Fruit fly (Drosophila melanogaster) whole organism, prepupa: ENCODE results near the gene lbl.
A peak's percentile ranks its signal among the peaks of the same experiment; 100 is the strongest.

ENCODE experiments used
- Blimp-1 ChIP-seq: fragments of 200-800 bp; sonication (Bioruptor generic); optimal IDR thresholded peaks from 3 replicates; lab custom pipeline; 2017; ENCODE audit warnings: missing biosample characterization, missing genetic modification characterization, mild to moderate bottlenecking, moderate library complexity, missing genetic modification reagents
- CG10631 ChIP-seq: fragments of 200-800 bp; sonication (Bioruptor generic); optimal IDR thresholded peaks from 2 replicates; lab custom pipeline; 2016; ENCODE audit warnings: missing biosample characterization, missing genetic modification characterization
- CG11294 ChIP-seq: fragments of 200-800 bp; sonication (Bioruptor generic); IDR thresholded peaks from 2 replicates; pipeline ENCODE4 v1.3.6; 2022; ENCODE audit warnings: missing biosample characterization, missing genetic modification characterization
- CG11902 ChIP-seq: fragments of 200-800 bp; sonication (Bioruptor generic); optimal IDR thresholded peaks from 3 replicates; lab custom pipeline; 2016; ENCODE audit warnings: missing biosample characterization, missing genetic modification characterization
- CG1621 ChIP-seq: fragments of 200-800 bp; sonication (Bioruptor generic); optimal IDR thresholded peaks from 3 replicates; lab custom pipeline; 2018; ENCODE audit warnings: missing biosample characterization, mild to moderate bottlenecking, missing genetic modification characterization
- CG16779 ChIP-seq: fragments of 200-800 bp; sonication (Bioruptor generic); optimal IDR thresholded peaks from 3 replicates; lab custom pipeline; 2017; ENCODE audit warnings: missing biosample characterization, mild to moderate bottlenecking, missing genetic modification characterization
- CG3032 ChIP-seq: fragments of 200-800 bp; optimal IDR thresholded peaks from 2 replicates; lab custom pipeline; 2019; ENCODE audit warnings: missing biosample characterization, mild to moderate bottlenecking, missing genetic modification characterization, moderate library complexity
- CG31627 ChIP-seq: fragments of 200-800 bp; sonication (Bioruptor generic); optimal IDR thresholded peaks from 3 replicates; lab custom pipeline; 2016; ENCODE audit warnings: missing biosample characterization, missing genetic modification characterization
- CG32006 ChIP-seq: fragments of 200-800 bp; sonication (Bioruptor generic); optimal IDR thresholded peaks from 3 replicates; lab custom pipeline; 2017; ENCODE audit warnings: missing biosample characterization, mild to moderate bottlenecking, missing genetic modification characterization
- CG34406 ChIP-seq: fragments of 200-800 bp; sonication (Bioruptor generic); optimal IDR thresholded peaks from 3 replicates; lab custom pipeline; 2016; ENCODE audit warnings: missing biosample characterization, missing genetic modification characterization
- CG3919 ChIP-seq: fragments of 200-800 bp; sonication (Bioruptor generic); optimal IDR thresholded peaks from 3 replicates; lab custom pipeline; 2016; ENCODE audit warnings: missing biosample characterization, missing genetic modification characterization
- CG4318 ChIP-seq: fragments of 200-800 bp; sonication (Bioruptor generic); optimal IDR thresholded peaks from 3 replicates; lab custom pipeline; 2017; ENCODE audit warnings: missing biosample characterization, mild to moderate bottlenecking, missing genetic modification characterization
- CG6163 ChIP-seq: fragments of 200-800 bp; sonication (Bioruptor generic); IDR thresholded peaks from 3 replicates; pipeline ENCODE4 v1.3.6; 2022; ENCODE audit warnings: missing biosample characterization, missing genetic modification characterization
- CG6792 ChIP-seq: fragments of 200-800 bp; sonication (Bioruptor generic); optimal IDR thresholded peaks from 3 replicates; lab custom pipeline; 2016; ENCODE audit warnings: missing biosample characterization, missing genetic modification characterization
- CG6808 ChIP-seq: fragments of 200-800 bp; sonication (Bioruptor generic); optimal IDR thresholded peaks from 3 replicates; lab custom pipeline; 2017; ENCODE audit warnings: missing biosample characterization, missing genetic modification characterization, mild to moderate bottlenecking, moderate library complexity, missing genetic modification reagents
- CG6854 ChIP-seq: fragments of 200-800 bp; sonication (Bioruptor generic); optimal IDR thresholded peaks from 2 replicates; lab custom pipeline; 2017; ENCODE audit warnings: missing biosample characterization, mild to moderate bottlenecking, missing genetic modification characterization
- CG7368 ChIP-seq: fragments of 200-800 bp; sonication (Bioruptor generic); optimal IDR thresholded peaks from 3 replicates; lab custom pipeline; 2016; ENCODE audit warnings: missing biosample characterization, missing genetic modification characterization
- CG8119 ChIP-seq: fragments of 200-800 bp; sonication (Bioruptor generic); IDR thresholded peaks from 3 replicates; pipeline ENCODE4 v1.3.6; 2022; ENCODE audit warnings: missing biosample characterization, missing genetic modification characterization
- CG8319 ChIP-seq: fragments of 200-800 bp; sonication (Bioruptor generic); optimal IDR thresholded peaks from 3 replicates; lab custom pipeline; 2016; ENCODE audit warnings: missing biosample characterization, missing genetic modification characterization
- Eip78C ChIP-seq: fragments of 200-800 bp; sonication (Bioruptor generic); peaks from one replicate; lab custom pipeline; 2016; ENCODE audit warnings: missing biosample characterization, missing genetic modification characterization
- Eip93F ChIP-seq: fragments of 200-800 bp; sonication (Bioruptor generic); optimal IDR thresholded peaks from 2 replicates; lab custom pipeline; 2016; ENCODE audit warnings: missing biosample characterization, mild to moderate bottlenecking, missing genetic modification characterization
- Gug ChIP-seq: fragments of 200-800 bp; sonication (Bioruptor generic); IDR thresholded peaks from 2 replicates; pipeline ENCODE4 v1.3.6; 2022; ENCODE audit warnings: missing biosample characterization, missing genetic modification characterization
- Hr39 ChIP-seq: fragments of 200-800 bp; sonication (Bioruptor generic); optimal IDR thresholded peaks from 2 replicates; lab custom pipeline; 2016; ENCODE audit warnings: missing biosample characterization, missing genetic modification characterization
- Met ChIP-seq: fragments of 200-800 bp; sonication (Bioruptor generic); optimal IDR thresholded peaks from 3 replicates; lab custom pipeline; 2016; ENCODE audit warnings: missing biosample characterization, missing genetic modification characterization
- Sox102F ChIP-seq: fragments of 200-800 bp; sonication (Bioruptor generic); optimal IDR thresholded peaks from 2 replicates; lab custom pipeline; 2016; ENCODE audit warnings: missing biosample characterization, mild to moderate bottlenecking, missing genetic modification characterization
- Sox14 ChIP-seq: fragments of 200-800 bp; sonication (Bioruptor generic); optimal IDR thresholded peaks from 3 replicates; lab custom pipeline; 2016; ENCODE audit warnings: missing biosample characterization, missing genetic modification characterization
- achi ChIP-seq: fragments of 200-800 bp; sonication (Bioruptor generic); optimal IDR thresholded peaks from 3 replicates; lab custom pipeline; 2016; ENCODE audit warnings: missing biosample characterization, missing genetic modification characterization
- cyc ChIP-seq: fragments of 200-800 bp; sonication (Bioruptor generic); optimal IDR thresholded peaks from 3 replicates; lab custom pipeline; 2016; ENCODE audit warnings: missing biosample characterization, missing genetic modification characterization
- dac ChIP-seq: fragments of 200-800 bp; sonication (Bioruptor generic); optimal IDR thresholded peaks from 2 replicates; lab custom pipeline; 2017; ENCODE audit warnings: missing biosample characterization, mild to moderate bottlenecking, missing genetic modification characterization
- dsx ChIP-seq: fragments of 200-800 bp; optimal IDR thresholded peaks from 3 replicates; lab custom pipeline; 2019; ENCODE audit warnings: missing biosample characterization, mild to moderate bottlenecking, missing genetic modification characterization, moderate library complexity; ENCODE audit not compliant: poor library complexity, severe bottlenecking
- eg ChIP-seq: fragments of 200-800 bp; sonication (Bioruptor generic); IDR thresholded peaks from 3 replicates; pipeline ENCODE4 v1.3.6; 2022; ENCODE audit warnings: missing biosample characterization, missing genetic modification characterization
- fd59A ChIP-seq: fragments of 200-800 bp; sonication (Bioruptor generic); optimal IDR thresholded peaks from 2 replicates; lab custom pipeline; 2017; ENCODE audit warnings: missing biosample characterization, mild to moderate bottlenecking, missing genetic modification characterization, missing genetic modification reagents
- pdm3 ChIP-seq: fragments of 200-800 bp; sonication (Bioruptor generic); optimal IDR thresholded peaks from 3 replicates; lab custom pipeline; 2016; ENCODE audit warnings: missing biosample characterization, missing genetic modification characterization
- salr ChIP-seq, 2 experiments: fragments of 200-800 bp; sonication (Bioruptor generic); optimal IDR thresholded peaks; 3 replicates each; lab custom pipeline; 2016 to 2018; ENCODE audit warnings: missing biosample characterization in 2 of 2, missing genetic modification characterization in 2 of 2, mild to moderate bottlenecking in 1 of 2
- ss ChIP-seq, 2 experiments: fragments of 200-800 bp; sonication (Bioruptor generic); optimal IDR thresholded peaks; 2 replicates in 1 of 2; 3 replicates in 1 of 2; lab custom pipeline; 2017 to 2018; ENCODE audit warnings: mild to moderate bottlenecking in 2 of 2, missing biosample characterization in 2 of 2, missing genetic modification characterization in 2 of 2, moderate library complexity in 1 of 2
- svp ChIP-seq: fragments of 200-800 bp; sonication (Bioruptor generic); peaks from one replicate; lab custom pipeline; 2016; ENCODE audit warnings: missing biosample characterization, missing genetic modification characterization
- topi ChIP-seq: fragments of 200-800 bp; sonication (Bioruptor generic); optimal IDR thresholded peaks from 3 replicates; lab custom pipeline; 2016; ENCODE audit warnings: missing biosample characterization, missing genetic modification characterization
- vri ChIP-seq: fragments of 200-800 bp; sonication (Bioruptor generic); optimal IDR thresholded peaks from 3 replicates; lab custom pipeline; 2016; ENCODE audit warnings: missing biosample characterization, mild to moderate bottlenecking, missing genetic modification characterization

lbl gene

dm6 chr3R:21419258-21419657 is 14.7 kb downstream of the lbl start:
- TF ChIP-seq salr (GFP tag; optimal IDR thresholded peaks at IDR 0.05; lab: Kevin White, UChicago) (no peak), pdm3 (no peak), Hr39 (GFP tag; lab: Kevin White, UChicago) (no peak), Eip78C (GFP tag; lab: Kevin White, UChicago) (no peak), topi (GFP tag; lab: Kevin White, UChicago) (no peak), dsx (GFP tag; lab: Kevin White, UChicago) (no peak), vri (no peak), eg (no peak), CG8119 (GFP tag; lab: Robert Waterston, UW) (no peak), CG32006 (GFP tag; lab: Kevin White, UChicago) (no peak), CG6163 (no peak), Gug (GFP tag; lab: Robert Waterston, UW) (no peak), CG11294 (GFP tag; lab: Robert Waterston, UW) (no peak)

dm6 chr3R:21416888-21417287 is 17.0 kb downstream of the lbl start:
- TF ChIP-seq Sox14 (no peak), CG8119 (GFP tag; lab: Robert Waterston, UW) (no peak), ss (GFP tag; optimal IDR thresholded peaks at IDR 0.05; lab: Kevin White, UChicago) (peak in 1 of 2 experiments; percentile 54), dsx (GFP tag; lab: Kevin White, UChicago) (no peak), vri (no peak), CG7368 (no peak)

- no peak for TF ChIP-seq CG3919 (GFP tag; lab: Kevin White, UChicago)
- peak; percentile 17 for TF ChIP-seq Blimp-1 (GFP tag; lab: Kevin White, UChicago)
- TF ChIP-seq Sox14, result no peak
- no peak for TF ChIP-seq CG31627 (GFP tag; lab: Kevin White, UChicago)
Measured at dm6 chr3R:21415016-21415638, 18.8 kb downstream of the lbl start.

- TF ChIP-seq vri (no peak), achi (GFP tag; lab: Kevin White, UChicago) (no peak), dac (GFP tag; lab: Kevin White, UChicago) (no peak), fd59A (GFP tag; lab: Kevin White, UChicago) (no peak), CG4318 (no peak), Gug (GFP tag; lab: Robert Waterston, UW) (no peak), svp (no peak), Sox102F (GFP tag; lab: Kevin White, UChicago) (no peak), Hr39 (GFP tag; lab: Kevin White, UChicago) (no peak), CG3919 (GFP tag; lab: Kevin White, UChicago) (no peak), topi (GFP tag; lab: Kevin White, UChicago) (no peak), Met (no peak), CG6808 (no peak), CG3032 (tag; lab: Kevin White, UChicago) (no peak), ss (GFP tag; optimal IDR thresholded peaks at IDR 0.05; lab: Kevin White, UChicago) (no peak)
Measured at dm6 chr3R:21414169-21414568, 19.8 kb downstream of the lbl start.

- TF ChIP-seq CG10631 (GFP tag; lab: Kevin White, UChicago) (no peak), dsx (GFP tag; lab: Kevin White, UChicago) (no peak), CG6792 (GFP tag; lab: Kevin White, UChicago) (no peak), Sox14 (no peak), CG11902 (GFP tag; lab: Kevin White, UChicago) (no peak), achi (GFP tag; lab: Kevin White, UChicago) (no peak), CG16779 (tag; lab: Kevin White, UChicago) (no peak), CG6854 (no peak), CG11294 (GFP tag; lab: Robert Waterston, UW) (no peak), dac (GFP tag; lab: Kevin White, UChicago) (no peak), Eip93F (GFP tag; lab: Kevin White, UChicago) (no peak), CG1621 (tag; lab: Kevin White, UChicago) (no peak), topi (GFP tag; lab: Kevin White, UChicago) (no peak), CG34406 (GFP tag; lab: Kevin White, UChicago) (no peak), CG8319 (GFP tag; lab: Kevin White, UChicago) (no peak), cyc (GFP tag; lab: Kevin White, UChicago) (no peak), vri (no peak)
Measured at dm6 chr3R:21408823-21409222, 25.1 kb downstream of the lbl start, which contains the start of gene CheB93b. Gene CheB93b (plus strand): TSS chr3R:21409123.
